Fruit fly (Drosophila melanogaster) whole organism, embryonic: ENCODE data around the gene CG2059.
A peak's percentile ranks its signal among the peaks of the same experiment; 100 is the strongest.

ENCODE experiments used
- CG10147 ChIP-seq: fragments of 200-800 bp; sonication (Bioruptor generic); optimal IDR thresholded peaks from 2 replicates; lab custom pipeline; 2019; ENCODE audit warnings: missing biosample characterization, mild to moderate bottlenecking, missing genetic modification characterization, moderate library complexity
- CG12104 ChIP-seq: fragments of 200-800 bp; sonication (Bioruptor generic); optimal IDR thresholded peaks from 3 replicates; lab custom pipeline; 2016; ENCODE audit warnings: missing biosample characterization, missing genetic modification characterization
- CG13287 ChIP-seq: fragments of 200-800 bp; sonication (Bioruptor generic); IDR thresholded peaks from 2 replicates; pipeline ENCODE4 v1.3.6; 2022; ENCODE audit warnings: missing biosample characterization, missing genetic modification characterization; ENCODE audit not compliant: partially characterized antibody
- CG1603 ChIP-seq: fragments of 200-800 bp; sonication (Bioruptor generic); optimal IDR thresholded peaks from 2 replicates; lab custom pipeline; 2019; ENCODE audit warnings: missing biosample characterization, mild to moderate bottlenecking, missing genetic modification characterization, moderate library complexity
- CG17568 ChIP-seq: fragments of 200-800 bp; sonication (Bioruptor generic); optimal IDR thresholded peaks from 2 replicates; lab custom pipeline; 2018; ENCODE audit warnings: missing biosample characterization, mild to moderate bottlenecking, missing genetic modification characterization, moderate library complexity
- CG3065 ChIP-seq: fragments of 200-800 bp; sonication (Bioruptor generic); optimal IDR thresholded peaks from 2 replicates; lab custom pipeline; 2016; ENCODE audit warnings: missing biosample characterization, missing genetic modification characterization
- CG31224 ChIP-seq: fragments of 200-800 bp; sonication (Bioruptor generic); IDR thresholded peaks from 2 replicates; pipeline ENCODE4 v1.3.6; 2022; ENCODE audit warnings: missing biosample characterization, missing genetic modification characterization
- CG31388 ChIP-seq: fragments of 200-800 bp; sonication (Bioruptor generic); optimal IDR thresholded peaks from 2 replicates; lab custom pipeline; 2016; ENCODE audit warnings: missing biosample characterization, missing genetic modification characterization
- CG5953 ChIP-seq: fragments of 200-800 bp; sonication (Bioruptor generic); IDR thresholded peaks from 2 replicates; pipeline ENCODE4 v1.3.6; 2022; ENCODE audit warnings: missing biosample characterization, missing genetic modification characterization
- CG6854 ChIP-seq: fragments of 200-800 bp; sonication (Bioruptor generic); optimal IDR thresholded peaks from 3 replicates; lab custom pipeline; 2017; ENCODE audit warnings: missing biosample characterization, mild to moderate bottlenecking, missing genetic modification characterization
- CG7357 ChIP-seq: fragments of 200-800 bp; sonication (Bioruptor generic); IDR thresholded peaks from 3 replicates; pipeline ENCODE4 v1.3.6; 2022; ENCODE audit warnings: missing biosample characterization, missing genetic modification characterization
- CG7745 ChIP-seq: fragments of 200-800 bp; sonication (Bioruptor generic); optimal IDR thresholded peaks from 2 replicates; lab custom pipeline; 2018; ENCODE audit warnings: missing biosample characterization, mild to moderate bottlenecking, missing genetic modification characterization, moderate library complexity
- CG7839 ChIP-seq: fragments of 200-800 bp; sonication (Bioruptor generic); optimal IDR thresholded peaks from 3 replicates; lab custom pipeline; 2018; ENCODE audit warnings: missing biosample characterization, mild to moderate bottlenecking, missing genetic modification characterization, moderate library complexity
- CG9727 ChIP-seq: fragments of 200-800 bp; sonication (Bioruptor generic); optimal IDR thresholded peaks from 3 replicates; lab custom pipeline; 2017; ENCODE audit warnings: missing biosample characterization, mild to moderate bottlenecking, missing genetic modification characterization
- Chrac-16 ChIP-seq: fragments of 200-800 bp; sonication (Bioruptor generic); optimal IDR thresholded peaks from 3 replicates; lab custom pipeline; 2016; ENCODE audit warnings: missing biosample characterization, missing genetic modification characterization
- D19B ChIP-seq: fragments of 200-800 bp; sonication (Bioruptor generic); optimal IDR thresholded peaks from 2 replicates; lab custom pipeline; 2017; ENCODE audit warnings: missing biosample characterization, mild to moderate bottlenecking, missing genetic modification characterization
- Ets97D ChIP-seq: fragments of 200-800 bp; sonication (Bioruptor generic); optimal IDR thresholded peaks from 3 replicates; lab custom pipeline; 2016; ENCODE audit warnings: missing biosample characterization, missing genetic modification characterization
- H2.0 ChIP-seq: fragments of 200-800 bp; sonication (Bioruptor generic); IDR thresholded peaks from 2 replicates; pipeline ENCODE4 v1.3.6; 2022; ENCODE audit warnings: missing biosample characterization, missing genetic modification characterization
- HLHmδ ChIP-seq: fragments of 200-800 bp; sonication (Bioruptor generic); optimal IDR thresholded peaks from 2 replicates; lab custom pipeline; 2018; ENCODE audit warnings: missing biosample characterization, mild to moderate bottlenecking, missing genetic modification characterization, moderate library complexity
- Hmr ChIP-seq: fragments of 200-800 bp; sonication (Bioruptor generic); optimal IDR thresholded peaks from 3 replicates; lab custom pipeline; 2017; ENCODE audit warnings: mild to moderate bottlenecking, missing biosample characterization, missing genetic modification reagents, missing genetic modification characterization
- Hr78 ChIP-seq, 2 experiments: fragments of 200-800 bp in 1 of 2; fragments of >200 bp in 1 of 2; sonication (Bioruptor generic) in 1 of 2; optimal IDR thresholded peaks; 2 replicates each; lab custom pipeline; 2017 to 2019; ENCODE audit warnings: missing biosample characterization in 2 of 2, missing genetic modification characterization in 2 of 2, mild to moderate bottlenecking in 1 of 2, moderate library complexity in 1 of 2
- NFAT ChIP-seq: fragments of 200-800 bp; sonication (Bioruptor generic); IDR thresholded peaks from 2 replicates; pipeline ENCODE4 v1.3.6; 2022; ENCODE audit warnings: missing biosample characterization, missing genetic modification characterization
- Nf-YA ChIP-seq: fragments of 200-800 bp; sonication (Bioruptor generic); IDR thresholded peaks from 2 replicates; pipeline ENCODE4 v1.3.6; 2022; ENCODE audit warnings: missing biosample characterization, missing genetic modification characterization
- Opbp ChIP-seq: fragments of 200-800 bp; sonication (Bioruptor generic); IDR thresholded peaks from 3 replicates; pipeline ENCODE4 v1.3.6; 2022; ENCODE audit warnings: missing biosample characterization, missing genetic modification characterization; ENCODE audit not compliant: partially characterized antibody
- Scr ChIP-seq: fragments of 200-800 bp; sonication (Bioruptor generic); IDR thresholded peaks from 2 replicates; pipeline ENCODE4 v1.3.6; 2022; ENCODE audit warnings: missing biosample characterization, missing genetic modification characterization; ENCODE audit not compliant: partially characterized antibody
- Side ChIP-seq: fragments of 200-800 bp; sonication (Bioruptor generic); optimal IDR thresholded peaks from 2 replicates; lab custom pipeline; 2016; ENCODE audit warnings: missing biosample characterization, missing genetic modification characterization
- Six4 ChIP-seq: fragments of 200-800 bp; sonication (Bioruptor generic); optimal IDR thresholded peaks from 2 replicates; lab custom pipeline; 2016; ENCODE audit warnings: missing biosample characterization, missing genetic modification characterization
- Sox102F ChIP-seq: fragments of 200-800 bp; sonication (Bioruptor generic); optimal IDR thresholded peaks from 2 replicates; lab custom pipeline; 2018; ENCODE audit warnings: missing biosample characterization, mild to moderate bottlenecking, missing genetic modification characterization, moderate library complexity
- Taf1 ChIP-seq: fragments of 200-800 bp; sonication (Bioruptor generic); IDR thresholded peaks from 2 replicates; pipeline ENCODE4 v1.3.6; 2022; ENCODE audit warnings: missing biosample characterization, missing genetic modification characterization
- ac ChIP-seq: fragments of 200-800 bp; sonication (Bioruptor generic); optimal IDR thresholded peaks from 3 replicates; lab custom pipeline; 2017; ENCODE audit warnings: missing biosample characterization, mild to moderate bottlenecking, missing genetic modification characterization
- amos ChIP-seq: fragments of 200-800 bp; sonication (Bioruptor generic); IDR thresholded peaks from 2 replicates; pipeline ENCODE4 v1.3.6; 2022; ENCODE audit warnings: missing biosample characterization, missing genetic modification characterization; ENCODE audit not compliant: partially characterized antibody
- ara ChIP-seq: fragments of 200-800 bp; sonication (Bioruptor generic); IDR thresholded peaks from 2 replicates; pipeline ENCODE4 v1.3.6; 2022; ENCODE audit warnings: missing biosample characterization, missing genetic modification characterization
- bcd ChIP-seq: fragments of 200-800 bp; sonication (Bioruptor generic); optimal IDR thresholded peaks from 2 replicates; lab custom pipeline; 2017; ENCODE audit warnings: missing biosample characterization, mild to moderate bottlenecking, missing genetic modification characterization
- cg ChIP-seq: fragments of 200-800 bp; sonication (Bioruptor generic); optimal IDR thresholded peaks from 3 replicates; lab custom pipeline; 2019; ENCODE audit warnings: missing biosample characterization, mild to moderate bottlenecking, missing genetic modification characterization, moderate library complexity
- danr ChIP-seq: fragments of 200-800 bp; sonication (Bioruptor generic); IDR thresholded peaks from 2 replicates; pipeline ENCODE4 v1.3.6; 2022; ENCODE audit warnings: missing biosample characterization, missing genetic modification characterization
- her ChIP-seq: fragments of 200-800 bp; sonication (Bioruptor generic); optimal IDR thresholded peaks from 2 replicates; lab custom pipeline; 2016; ENCODE audit warnings: missing biosample characterization, missing genetic modification characterization
- ken ChIP-seq: fragments of 200-800 bp; sonication (Bioruptor generic); IDR thresholded peaks from 3 replicates; pipeline ENCODE4 v1.3.6; 2022; ENCODE audit warnings: missing biosample characterization, missing genetic modification characterization
- lilli ChIP-seq: fragments of 200-800 bp; sonication (Bioruptor generic); optimal IDR thresholded peaks from 3 replicates; lab custom pipeline; 2016; ENCODE audit warnings: missing biosample characterization, missing genetic modification characterization
- lov ChIP-seq, 2 experiments: fragments of 200-800 bp in 1 of 2; fragments of >200 bp in 1 of 2; sonication (Bioruptor generic) in 1 of 2; IDR thresholded peaks in 1 of 2; optimal IDR thresholded peaks in 1 of 2; 2 replicates in 1 of 2; 3 replicates in 1 of 2; pipeline versions ENCODE4 v1.3.6 to Lab custom; 2017 to 2022; ENCODE audit warnings: missing biosample characterization in 1 of 2, missing genetic modification characterization in 1 of 2
- mam ChIP-seq: fragments of 200-800 bp; sonication (Bioruptor generic); optimal IDR thresholded peaks from 3 replicates; lab custom pipeline; 2016; ENCODE audit warnings: missing biosample characterization, missing genetic modification characterization
- pita ChIP-seq: fragments of 200-800 bp; sonication (Bioruptor generic); optimal IDR thresholded peaks from 2 replicates; lab custom pipeline; 2017; ENCODE audit warnings: missing biosample characterization, mild to moderate bottlenecking, missing genetic modification characterization
- pum ChIP-seq: fragments of 200-800 bp; sonication (Bioruptor generic); optimal IDR thresholded peaks from 2 replicates; lab custom pipeline; 2016; ENCODE audit warnings: missing biosample characterization, missing genetic modification characterization
- ranshi ChIP-seq: fragments of 200-800 bp; sonication (Bioruptor generic); IDR thresholded peaks from 2 replicates; pipeline ENCODE4 v1.3.6; 2022; ENCODE audit warnings: missing biosample characterization, missing genetic modification characterization
- row ChIP-seq: fragments of 200-800 bp; sonication (Bioruptor generic); IDR thresholded peaks from 3 replicates; pipeline ENCODE4 v1.3.6; 2022; ENCODE audit warnings: missing biosample characterization, missing genetic modification characterization
- slbo ChIP-seq: fragments of 200-800 bp; sonication (Bioruptor generic); IDR thresholded peaks from 2 replicates; pipeline ENCODE4 v1.3.6; 2022; ENCODE audit warnings: missing biosample characterization, missing genetic modification characterization
- sob ChIP-seq: fragments of 200-800 bp; sonication (Bioruptor generic); IDR thresholded peaks from 2 replicates; pipeline ENCODE4 v1.3.6; 2022; ENCODE audit warnings: missing biosample characterization, missing genetic modification characterization
- ttk ChIP-seq: fragments of 200-800 bp; sonication (Bioruptor generic); IDR thresholded peaks from 2 replicates; pipeline ENCODE4 v2.1.2; 2022; ENCODE audit warnings: missing biosample characterization, missing genetic modification characterization
- usp ChIP-seq: fragments of >200 bp; optimal IDR thresholded peaks from 2 replicates; lab custom pipeline; 2017; ENCODE audit warnings: missing biosample characterization, missing genetic modification characterization

The CG2059 gene

DNA sequence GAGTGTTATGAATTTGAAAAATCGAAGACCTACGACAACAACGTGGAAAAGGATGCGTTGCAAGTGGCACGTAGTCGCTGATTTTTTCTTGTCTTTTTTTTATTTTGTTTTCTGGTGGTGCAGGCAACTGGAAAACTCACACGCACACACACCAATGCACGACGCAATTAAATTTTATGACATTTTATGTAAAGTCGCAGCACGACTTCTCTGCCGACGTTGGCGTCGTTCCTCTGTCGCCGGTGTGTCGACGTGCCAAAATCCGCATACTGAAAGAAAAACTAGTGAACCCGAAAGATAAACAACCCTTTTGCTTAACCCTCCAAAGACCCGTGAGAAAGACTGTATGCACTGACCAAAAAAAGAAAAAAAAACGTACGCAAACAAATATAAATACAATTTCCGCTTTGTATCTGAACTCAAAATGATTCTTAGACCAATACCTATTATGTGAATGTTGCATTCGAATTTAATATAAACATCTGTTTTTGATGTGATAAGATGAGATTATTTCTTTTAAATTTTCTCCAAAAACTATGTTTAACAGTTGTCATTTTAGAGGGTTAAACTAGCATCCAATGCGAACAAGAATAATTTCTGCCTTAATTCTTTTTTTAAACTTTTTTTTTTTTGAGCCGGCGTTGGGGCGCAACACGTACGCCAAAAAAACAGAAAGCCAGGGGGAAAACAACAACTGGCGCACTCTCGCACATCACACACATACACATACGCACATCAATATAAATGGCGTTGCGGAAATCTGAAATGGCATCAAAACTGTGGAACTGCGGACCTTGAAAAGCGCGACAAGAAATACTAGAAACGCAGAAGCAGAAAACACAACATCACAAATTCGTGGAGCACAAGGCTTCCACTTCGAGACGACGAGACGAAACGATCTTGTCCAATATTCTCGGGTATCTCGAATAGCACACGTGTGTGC lies 48.0 kb downstream of the CG2059 start (continued):
- TF ChIP-seq Side (GFP tag; lab: Kevin White, UChicago) (no peak), mam (GFP tag; lab: Kevin White, UChicago) (peak; percentile 73), cg (GFP tag; lab: Kevin White, UChicago) (peak; percentile 18), ranshi (GFP tag; lab: Robert Waterston, UW) (no peak), slbo (GFP tag; lab: Robert Waterston, UW) (peak; percentile 70), CG31224 (GFP tag; lab: Robert Waterston, UW) (peak; percentile 41; the same call in 1 of the 2 replicates), ac (GFP tag; lab: Kevin White, UChicago) (no peak), CG1603 (tag; lab: Kevin White, UChicago) (no peak), CG12104 (GFP tag; lab: Kevin White, UChicago) (no peak), CG7839 (tag; lab: Kevin White, UChicago) (peak; percentile 31), lov (optimal IDR thresholded peaks at IDR 0.05; lab: Kevin White, UChicago) (no peak), lov (GFP tag; IDR thresholded peaks at IDR 0.05; lab: Robert Waterston, UW) (no peak), danr (GFP tag; lab: Robert Waterston, UW) (0 out of 2 replicates have a peak, but pooled peaks have one; percentile 29), ken (GFP tag; lab: Robert Waterston, UW) (no peak), ara (GFP tag; lab: Robert Waterston, UW) (no peak), Taf1 (GFP tag; lab: Robert Waterston, UW) (0 out of 2 replicates have a peak, but pooled peaks have one; percentile 10), CG7745 (no peak), sob (GFP tag; lab: Robert Waterston, UW) (no peak), lilli (GFP tag; lab: Kevin White, UChicago) (peak; percentile 71), bcd (GFP tag; lab: Kevin White, UChicago) (peak; percentile 37), Nf-YA (GFP tag; lab: Robert Waterston, UW) (no peak), Sox102F (GFP tag; lab: Kevin White, UChicago) (no peak), CG31388 (GFP tag; lab: Kevin White, UChicago) (no peak), NFAT (GFP tag; lab: Robert Waterston, UW) (no peak), CG9727 (GFP tag; lab: Kevin White, UChicago) (peak; percentile 53), CG17568 (GFP tag; lab: Kevin White, UChicago) (no peak), Hmr (GFP tag; lab: Kevin White, UChicago) (peak; percentile 67), Opbp (GFP tag; lab: Robert Waterston, UW) (no peak), Hr78 (GFP tag; optimal IDR thresholded peaks at IDR 0.05; lab: Kevin White, UChicago) (no peak), ttk (no peak), Ets97D (GFP tag; lab: Kevin White, UChicago) (peak; percentile 12), CG6854 (GFP tag; lab: Kevin White, UChicago) (no peak), CG3065 (GFP tag; lab: Kevin White, UChicago) (no peak), CG10147 (peak; percentile 51), Six4 (GFP tag; lab: Kevin White, UChicago) (no peak), amos (GFP tag; lab: Robert Waterston, UW) (no peak; the same call in 1 of the 2 replicates), CG7357 (GFP tag; lab: Robert Waterston, UW) (no peak), H2.0 (no peak), D19B (peak; percentile 28), usp (GFP tag; lab: Kevin White, UChicago) (no peak), row (GFP tag; lab: Robert Waterston, UW) (peak; percentile 46; the same call in 2 of the 3 replicates), her (GFP tag; lab: Kevin White, UChicago) (peak; percentile 50), pita (GFP tag; lab: Kevin White, UChicago) (no peak), HLHmδ (GFP tag; lab: Kevin White, UChicago) (no peak), Chrac-16 (GFP tag; lab: Kevin White, UChicago) (no peak), Scr (no peak), pum (peak; percentile 5), CG13287 (GFP tag; lab: Robert Waterston, UW) (no peak; the same call in 1 of the 2 replicates), CG5953 (GFP tag; lab: Robert Waterston, UW) (no peak)
